Worm (Caenorhabditis elegans) whole organism, L2 larva: Measurements from ENCODE around the gene str-18.

ENCODE experiments used
- C34F6.9 ChIP-seq: fragments of 150-350 bp; optimal IDR thresholded peaks from 2 replicates; lab custom pipeline; 2014; ENCODE audit warnings: missing biosample characterization, missing genetic modification characterization
- F13H6.1 ChIP-seq: sonication (generic microtip); optimal IDR thresholded peaks from 2 replicates; lab custom pipeline; 2016; ENCODE audit warnings: missing genetic modification characterization, missing compliant biosample characterization
- R02D3.7 ChIP-seq: fragments of 150-350 bp; optimal IDR thresholded peaks from 2 replicates; lab custom pipeline; 2014; ENCODE audit warnings: missing biosample characterization, missing genetic modification characterization
- Y55F3AM.14 ChIP-seq: fragments of 200-800 bp; sonication (Bioruptor generic); optimal IDR thresholded peaks from 2 replicates; lab custom pipeline; 2018; ENCODE audit warnings: mild to moderate bottlenecking, missing genetic modification characterization, missing compliant biosample characterization
- ZK546.5 ChIP-seq: sonication (generic microtip); optimal IDR thresholded peaks from 2 replicates; lab custom pipeline; 2017; ENCODE audit warnings: missing biosample characterization, missing genetic modification characterization
- alr-1 ChIP-seq: fragments of 150-350 bp; optimal IDR thresholded peaks from 2 replicates; lab custom pipeline; 2014; ENCODE audit warnings: missing biosample characterization, missing genetic modification characterization
- ama-1 ChIP-seq: fragments of 150-350 bp; optimal IDR thresholded peaks from 2 replicates; lab custom pipeline; 2018; ENCODE audit warnings: inconsistent platforms
- blmp-1 ChIP-seq: sonication (generic microtip); optimal IDR thresholded peaks from 2 replicates; lab custom pipeline; 2017; ENCODE audit warnings: missing genetic modification characterization, mild to moderate bottlenecking, missing compliant biosample characterization, antibody characterized with exemption, moderate library complexity; ENCODE audit not compliant: insufficient read depth
- ceh-16 ChIP-seq: fragments of 150-350 bp; optimal IDR thresholded peaks from 2 replicates; lab custom pipeline; 2014; ENCODE audit warnings: missing biosample characterization, missing genetic modification characterization
- crh-2 ChIP-seq: sonication (generic microtip); optimal IDR thresholded peaks from 2 replicates; lab custom pipeline; 2017; ENCODE audit warnings: missing biosample characterization, missing genetic modification characterization
- dmd-4 ChIP-seq: sonication (generic microtip); optimal IDR thresholded peaks from 2 replicates; lab custom pipeline; 2017; ENCODE audit warnings: missing biosample characterization, missing genetic modification characterization
- egl-27 ChIP-seq: sonication (generic microtip); optimal IDR thresholded peaks from 3 replicates; lab custom pipeline; 2017; ENCODE audit warnings: missing biosample characterization, missing genetic modification reagents, missing genetic modification characterization
- elt-1 ChIP-seq: fragments of 150-350 bp; optimal IDR thresholded peaks from 2 replicates; lab custom pipeline; 2014; ENCODE audit warnings: missing biosample characterization, missing genetic modification characterization
- elt-3 ChIP-seq: sonication (generic microtip); optimal IDR thresholded peaks from 2 replicates; lab custom pipeline; 2017; ENCODE audit warnings: missing biosample characterization, missing genetic modification characterization
- fos-1 ChIP-seq: fragments of 150-350 bp; optimal IDR thresholded peaks from 2 replicates; lab custom pipeline; 2014; ENCODE audit warnings: missing biosample characterization, missing genetic modification characterization
- gmeb-1 ChIP-seq: fragments of 150-350 bp; optimal IDR thresholded peaks from 2 replicates; lab custom pipeline; 2014; ENCODE audit warnings: missing biosample characterization, missing genetic modification characterization
- lin-11 ChIP-seq: fragments of 150-350 bp; sonication (generic microtip); optimal IDR thresholded peaks from 2 replicates; lab custom pipeline; 2014; ENCODE audit warnings: missing biosample characterization, missing genetic modification characterization, inconsistent platforms, mixed read lengths
- lin-13 ChIP-seq: fragments of 150-350 bp; optimal IDR thresholded peaks from 2 replicates; lab custom pipeline; 2014; ENCODE audit warnings: missing biosample characterization, missing genetic modification reagents, missing genetic modification characterization
- lin-39 ChIP-seq: fragments of 150-350 bp; optimal IDR thresholded peaks from 2 replicates; lab custom pipeline; 2014; ENCODE audit warnings: missing biosample characterization, missing genetic modification reagents, missing genetic modification characterization
- lsy-2 ChIP-seq, 2 experiments: fragments of 150-350 bp in 1 of 2; sonication (generic microtip) in 1 of 2; optimal IDR thresholded peaks; 2 replicates each; lab custom pipeline; 2014 to 2017; ENCODE audit warnings: missing biosample characterization in 2 of 2, missing genetic modification characterization in 2 of 2
- mab-5 ChIP-seq: fragments of 150-350 bp; optimal IDR thresholded peaks from 2 replicates; lab custom pipeline; 2014; ENCODE audit warnings: missing biosample characterization, missing genetic modification characterization
- mbf-1 ChIP-seq: sonication (generic microtip); optimal IDR thresholded peaks from 2 replicates; lab custom pipeline; 2017; ENCODE audit warnings: missing biosample characterization, missing genetic modification characterization
- mdl-1 ChIP-seq, 2 experiments: fragments of 150-350 bp in 1 of 2; sonication (generic microtip) in 1 of 2; optimal IDR thresholded peaks; 2 replicates each; lab custom pipeline; 2017; ENCODE audit warnings: missing biosample characterization in 2 of 2, missing genetic modification characterization in 2 of 2
- nhr-11 ChIP-seq: fragments of 150-350 bp; optimal IDR thresholded peaks from 2 replicates; lab custom pipeline; 2014; ENCODE audit warnings: missing biosample characterization, missing genetic modification characterization
- nhr-12 ChIP-seq: fragments of 150-350 bp; optimal IDR thresholded peaks from 2 replicates; lab custom pipeline; 2014; ENCODE audit warnings: missing biosample characterization, missing genetic modification characterization
- nhr-21 ChIP-seq: fragments of 150-350 bp; optimal IDR thresholded peaks from 2 replicates; lab custom pipeline; 2014; ENCODE audit warnings: missing biosample characterization, missing genetic modification characterization
- nhr-23 ChIP-seq: fragments of 150-350 bp; optimal IDR thresholded peaks from 2 replicates; lab custom pipeline; 2014; ENCODE audit warnings: missing biosample characterization, missing genetic modification reagents, missing genetic modification characterization
- nhr-237 ChIP-seq: fragments of 150-350 bp; optimal IDR thresholded peaks from 2 replicates; lab custom pipeline; 2014; ENCODE audit warnings: missing biosample characterization, missing genetic modification characterization
- nhr-25 ChIP-seq: fragments of 150-350 bp; sonication (generic microtip); optimal IDR thresholded peaks from 3 replicates; lab custom pipeline; 2014; ENCODE audit warnings: missing biosample characterization, missing genetic modification characterization
- nhr-6 ChIP-seq: fragments of 150-350 bp; optimal IDR thresholded peaks from 2 replicates; lab custom pipeline; 2014; ENCODE audit warnings: missing biosample characterization, missing genetic modification characterization
- nhr-77 ChIP-seq: fragments of 150-350 bp; optimal IDR thresholded peaks from 2 replicates; lab custom pipeline; 2014; ENCODE audit warnings: missing biosample characterization, missing genetic modification characterization
- peb-1 ChIP-seq: fragments of 150-350 bp; optimal IDR thresholded peaks from 2 replicates; lab custom pipeline; 2014; ENCODE audit warnings: missing biosample characterization, missing genetic modification characterization
- sem-4 ChIP-seq: fragments of 150-350 bp; optimal IDR thresholded peaks from 2 replicates; lab custom pipeline; 2014; ENCODE audit warnings: missing biosample characterization, missing genetic modification reagents, missing genetic modification characterization
- skn-1 ChIP-seq: sonication (generic microtip); optimal IDR thresholded peaks from 2 replicates; lab custom pipeline; 2017; ENCODE audit warnings: missing biosample characterization, missing genetic modification characterization
- sma-3 ChIP-seq: sonication (generic microtip); optimal IDR thresholded peaks from 2 replicates; lab custom pipeline; 2016; ENCODE audit warnings: missing genetic modification reagents, missing genetic modification characterization, missing compliant biosample characterization
- sma-9 ChIP-seq, 2 experiments: fragments of 150-350 bp in 1 of 2; sonication (generic microtip) in 1 of 2; optimal IDR thresholded peaks; 2 replicates each; lab custom pipeline; 2014 to 2016; ENCODE audit warnings: missing genetic modification characterization in 2 of 2, mild to moderate bottlenecking in 1 of 2, missing biosample characterization in 1 of 2, missing compliant biosample characterization in 1 of 2, missing genetic modification reagents in 1 of 2, moderate library complexity in 1 of 2
- snpc-4 ChIP-seq: fragments of 150-350 bp; optimal IDR thresholded peaks from 2 replicates; lab custom pipeline; 2014; ENCODE audit warnings: missing biosample characterization, missing genetic modification characterization
- unc-39 ChIP-seq: fragments of 150-350 bp; optimal IDR thresholded peaks from 2 replicates; lab custom pipeline; 2014; ENCODE audit warnings: missing biosample characterization, missing genetic modification characterization
- unc-55 ChIP-seq: fragments of 150-350 bp; sonication (generic microtip); optimal IDR thresholded peaks from 3 replicates; lab custom pipeline; 2014; ENCODE audit warnings: missing biosample characterization, missing genetic modification reagents, missing genetic modification characterization
- unc-62 ChIP-seq: fragments of 150-350 bp; optimal IDR thresholded peaks from 2 replicates; lab custom pipeline; 2014; ENCODE audit warnings: missing biosample characterization, missing genetic modification reagents, missing genetic modification characterization
- zag-1 ChIP-seq: fragments of 150-350 bp; optimal IDR thresholded peaks from 2 replicates; lab custom pipeline; 2014; ENCODE audit warnings: missing biosample characterization, missing genetic modification characterization
- ztf-4 ChIP-seq: fragments of 150-350 bp; optimal IDR thresholded peaks from 2 replicates; lab custom pipeline; 2014; ENCODE audit warnings: missing biosample characterization, missing genetic modification characterization

str-18 gene

ce11 chrV:15776651-15777050 lies 34.9 kb upstream of the str-18 start, which contains the start of gene nhr-283:
TSS of gene nhr-283 (minus strand) at chrV:15776751.
- no peak for TF ChIP-seq dmd-4 (tag; lab: Kevin White, UChicago)
- no peak for TF ChIP-seq F13H6.1 (tag; lab: Kevin White, UChicago)
- TF ChIP-seq mab-5, result no peak
- TF ChIP-seq fos-1, result no peak
- no peak for TF ChIP-seq egl-27
- no peak for TF ChIP-seq zag-1 (tag; lab: Kevin White, UChicago)
- TF ChIP-seq unc-39 (tag; lab: Kevin White, UChicago), result no peak
- TF ChIP-seq unc-62 (GFP tag; lab: Kevin White, UChicago), result no peak
- no peak for TF ChIP-seq elt-3 (tag; lab: Kevin White, UChicago)
- TF ChIP-seq C34F6.9 (tag; lab: Kevin White, UChicago), result no peak
- TF ChIP-seq sma-9 (GFP tag; optimal IDR thresholded peaks at IDR 0.05; lab: Kevin White, UChicago), result no peak
- no peak for TF ChIP-seq sma-9 (tag; optimal IDR thresholded peaks at IDR 0.05; lab: Kevin White, UChicago)
- no peak for TF ChIP-seq nhr-237 (tag; lab: Kevin White, UChicago)
- no peak for TF ChIP-seq sma-3
- TF ChIP-seq crh-2 (tag; lab: Kevin White, UChicago), result no peak
- no peak for TF ChIP-seq nhr-77 (tag; lab: Kevin White, UChicago)
- no peak for TF ChIP-seq R02D3.7

- TF ChIP-seq sma-9 (GFP tag; optimal IDR thresholded peaks at IDR 0.05; lab: Kevin White, UChicago) (peak; percentile 29), sma-9 (tag; optimal IDR thresholded peaks at IDR 0.05; lab: Kevin White, UChicago) (no peak), mdl-1 (tag; optimal IDR thresholded peaks at IDR 0.05; lab: Kevin White, UChicago) (peak in 1 of 2 experiments; percentile 1), sem-4 (tag; lab: Kevin White, UChicago) (no peak), nhr-237 (tag; lab: Kevin White, UChicago) (no peak), nhr-21 (no peak)
Measured at ce11 chrV:15773941-15774340, 32.2 kb upstream of the str-18 start.

- TF ChIP-seq nhr-77 (tag; lab: Kevin White, UChicago) (no peak), snpc-4 (tag; lab: Kevin White, UChicago) (no peak), nhr-21 (no peak), unc-55 (GFP tag; lab: Kevin White, UChicago) (no peak), skn-1 (no peak), nhr-11 (tag; lab: Kevin White, UChicago) (no peak), mab-5 (no peak), ztf-4 (tag; lab: Kevin White, UChicago) (no peak), mdl-1 (tag; optimal IDR thresholded peaks at IDR 0.05; lab: Kevin White, UChicago) (no peak), nhr-237 (tag; lab: Kevin White, UChicago) (no peak)
Measured at ce11 chrV:15773141-15773540, 31.4 kb upstream of the str-18 start, which contains the start of gene nhr-60. TSS of gene nhr-60 (minus strand) at chrV:15773241.

- TF ChIP-seq lin-11, result no peak
- TF ChIP-seq ama-1, result no peak
- no peak for TF ChIP-seq unc-55 (GFP tag; lab: Kevin White, UChicago)
- TF ChIP-seq ceh-16, result no peak
- TF ChIP-seq lin-13, result no peak
- no peak for TF ChIP-seq alr-1 (tag; lab: Kevin White, UChicago)
Measured at ce11 chrV:15769072-15769471, 27.3 kb upstream of the str-18 start, which contains the start of gene F57A10.4. TSS of gene F57A10.4 (plus strand) at chrV:15769438.

- TF ChIP-seq crh-2 (tag; lab: Kevin White, UChicago), result peak; percentile 94
- TF ChIP-seq ztf-4 (tag; lab: Kevin White, UChicago), result peak; percentile 84
- no peak for TF ChIP-seq elt-1 (tag; lab: Kevin White, UChicago)
- no peak for TF ChIP-seq ZK546.5 (tag; lab: Kevin White, UChicago)
- peak; percentile 67 for TF ChIP-seq zag-1 (tag; lab: Kevin White, UChicago)
- TF ChIP-seq blmp-1 (tag; lab: Kevin White, UChicago), result peak; percentile 9
- peak; percentile 37 for TF ChIP-seq Y55F3AM.14 (GFP tag; lab: Kevin White, UChicago)
- peak; percentile 96 for TF ChIP-seq C34F6.9 (tag; lab: Kevin White, UChicago)
- TF ChIP-seq alr-1 (tag; lab: Kevin White, UChicago), result no peak
- peak; percentile 92 for TF ChIP-seq sma-3
- peak; percentile 92 for TF ChIP-seq egl-27
- TF ChIP-seq lin-13, result peak; percentile 92
- no peak for TF ChIP-seq nhr-11 (tag; lab: Kevin White, UChicago)
- peak; percentile 92 for TF ChIP-seq nhr-25 (tag; lab: Kevin White, UChicago)
- TF ChIP-seq ceh-16, result peak; percentile 60
- peak; percentile 68 for TF ChIP-seq nhr-77 (tag; lab: Kevin White, UChicago)
- TF ChIP-seq mbf-1, result no peak
- peak; percentile 64 for TF ChIP-seq lin-11
- TF ChIP-seq ama-1, result peak; percentile 60
- TF ChIP-seq lsy-2 (tag; optimal IDR thresholded peaks at IDR 0.05; lab: Kevin White, UChicago), result peak; percentile 92 to 96
- TF ChIP-seq F13H6.1 (tag; lab: Kevin White, UChicago), result peak; percentile 91
- TF ChIP-seq lin-39 (tag; lab: Kevin White, UChicago), result no peak
- TF ChIP-seq mab-5, result peak; percentile 90
- TF ChIP-seq nhr-12 (tag; lab: Kevin White, UChicago), result no peak
- peak; percentile 87 for TF ChIP-seq snpc-4 (tag; lab: Kevin White, UChicago)
- TF ChIP-seq elt-3 (tag; lab: Kevin White, UChicago), result no peak
- no peak for TF ChIP-seq peb-1 (tag; lab: Kevin White, UChicago)
- no peak for TF ChIP-seq nhr-23 (tag; lab: Kevin White, UChicago)
- peak; percentile 72 for TF ChIP-seq R02D3.7
- TF ChIP-seq gmeb-1 (tag; lab: Kevin White, UChicago), result peak; percentile 99
- TF ChIP-seq nhr-6 (tag; lab: Kevin White, UChicago), result peak; percentile 84
Measured at ce11 chrV:15766122-15766594, 24.4 kb upstream of the str-18 start, which contains the start of the genes haf-3 and F57A10.2. TSS of gene haf-3 (minus strand) at chrV:15766172. TSS of gene F57A10.2 (plus strand) at chrV:15766575.
